Fruit fly (Drosophila melanogaster) whole organism, larva: ENCODE measurements around the gene CG5157.

Experiments
- noc ChIP-seq: fragments of 200-800 bp; sonication (Bioruptor generic); optimal IDR thresholded peaks from 3 replicates; lab custom pipeline; 2019; ENCODE audit warnings: missing biosample characterization, mild to moderate bottlenecking, missing genetic modification characterization, moderate library complexity

Gene CG5157

DNA sequence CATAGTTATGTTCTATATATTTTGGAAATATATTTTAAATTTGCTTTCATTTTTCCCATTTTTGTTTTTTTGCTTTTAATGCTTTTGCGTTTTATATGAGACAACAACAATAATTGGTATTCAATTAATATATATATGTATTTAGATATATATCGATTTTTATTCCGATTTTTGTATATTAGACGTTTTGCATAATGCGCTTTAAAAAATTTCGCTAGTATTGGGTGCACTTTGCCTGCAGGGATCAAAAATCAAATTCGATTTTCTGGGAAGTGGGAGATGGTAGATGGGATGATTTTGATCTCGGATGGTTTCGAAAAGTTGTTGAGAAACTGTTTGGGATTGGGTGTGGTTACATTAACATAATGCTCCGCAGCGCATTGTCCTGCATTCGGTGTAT lies at the start of gene CG5157:
TSS of gene CG5157 (minus strand) at position 101 of the 400 bp plus-strand sequence.
- no peak for TF ChIP-seq noc (tag; lab: Kevin White, UChicago)

DNA sequence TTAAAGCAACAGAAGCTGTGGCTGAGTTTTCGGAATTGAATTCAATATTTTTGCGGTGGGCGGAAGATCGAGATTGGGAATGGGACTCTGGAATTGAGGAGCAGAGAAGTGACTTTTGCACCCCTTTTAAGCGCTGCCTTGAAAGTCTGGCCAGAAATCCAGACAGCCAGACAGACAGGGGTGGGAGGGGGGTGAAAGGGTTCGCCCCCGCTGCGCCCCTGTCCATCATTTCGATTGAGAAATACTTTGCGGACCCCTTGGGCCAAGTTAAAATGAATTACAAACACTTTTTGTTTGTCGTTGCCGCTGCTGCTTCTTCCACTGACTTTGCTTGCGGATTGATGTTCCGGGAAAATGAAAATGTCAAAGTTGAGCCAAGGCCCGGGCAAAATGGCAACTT lies 45.8 kb upstream of the CG5157 start:
- TF ChIP-seq noc (tag; lab: Kevin White, UChicago): no peak

DNA sequence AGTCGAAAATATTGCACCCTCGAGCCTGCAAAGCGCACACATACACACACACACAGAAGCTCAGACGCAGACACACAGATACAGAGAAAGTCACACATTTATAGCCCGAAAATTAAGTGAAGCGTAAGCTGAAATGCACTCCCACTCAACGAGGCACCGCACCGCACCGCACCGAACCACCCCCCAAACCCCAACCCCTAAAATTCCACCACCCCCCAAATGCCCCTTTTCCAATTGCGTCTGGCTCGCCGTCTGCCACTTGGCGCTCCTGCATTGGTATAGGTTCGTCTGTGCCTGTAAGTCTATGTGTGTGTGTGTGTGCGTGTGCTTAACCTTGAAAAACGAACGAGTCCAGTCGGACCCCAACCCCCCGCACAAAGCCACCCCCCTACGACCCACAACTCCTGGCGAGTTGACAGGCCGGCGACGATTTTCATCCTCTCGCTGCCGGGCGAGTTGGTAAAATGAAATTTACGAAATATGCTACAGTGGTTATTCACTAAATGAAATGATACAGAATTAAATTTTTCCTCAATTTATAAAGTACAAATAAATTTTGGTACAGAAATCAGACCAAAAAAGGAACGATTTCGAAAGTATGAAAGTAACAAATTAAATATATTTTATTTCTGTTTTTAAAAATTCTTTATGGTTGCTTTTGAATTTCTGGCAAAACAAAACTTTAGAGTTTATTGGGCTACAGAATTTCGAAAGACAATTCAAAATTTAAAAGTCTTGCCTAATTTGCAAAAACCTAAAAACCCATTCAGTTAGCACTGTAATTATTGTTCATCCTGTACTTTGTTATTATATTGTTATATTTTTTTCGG lies 45.2 kb upstream of the CG5157 start:
- no peak for TF ChIP-seq noc (tag; lab: Kevin White, UChicago)

DNA sequence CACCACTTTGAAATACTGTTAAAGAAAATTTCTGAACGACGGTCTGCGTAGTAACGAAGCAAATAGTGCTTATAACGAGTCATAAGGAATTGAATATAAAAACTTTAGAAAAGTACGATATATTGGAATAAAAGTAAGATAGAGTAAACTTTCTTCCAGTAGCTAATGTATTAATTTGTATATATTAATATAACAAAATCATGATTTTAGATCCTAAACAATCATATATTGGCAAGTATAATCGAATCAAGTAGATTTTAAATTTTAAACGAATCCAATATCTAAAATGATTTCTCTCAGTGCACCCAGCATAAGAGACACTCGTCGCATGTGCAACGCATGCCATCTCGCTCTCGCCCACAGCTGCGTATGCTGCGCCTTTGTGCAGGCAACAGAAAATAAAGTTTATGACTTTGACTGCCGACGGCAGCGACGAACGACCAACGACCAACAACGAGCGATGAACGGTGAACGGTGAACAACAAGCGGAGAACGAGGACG lies 43.7 kb upstream of the CG5157 start:
- no peak for TF ChIP-seq noc (tag; lab: Kevin White, UChicago)

DNA sequence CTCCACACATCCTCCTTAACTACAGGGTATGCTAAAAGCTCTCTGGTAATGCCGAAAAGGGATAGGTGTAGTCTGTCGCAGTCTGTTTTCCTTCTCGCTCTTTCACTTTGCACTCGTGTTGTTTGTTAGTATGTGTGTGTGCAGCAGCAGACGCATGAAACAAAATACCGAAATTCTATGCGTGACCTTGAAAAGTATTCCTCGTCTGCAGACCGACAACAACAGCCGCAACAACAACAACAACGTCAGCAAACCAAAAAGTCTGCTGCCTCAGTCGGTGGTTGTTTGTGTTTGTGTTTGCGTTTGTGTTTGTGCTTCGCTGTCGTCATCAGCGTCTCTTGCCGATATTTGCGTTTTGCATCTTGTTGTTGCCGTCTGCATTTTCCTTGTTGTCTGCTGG lies 40.8 kb upstream of the CG5157 start:
- TF ChIP-seq noc (tag; lab: Kevin White, UChicago): no peak

DNA sequence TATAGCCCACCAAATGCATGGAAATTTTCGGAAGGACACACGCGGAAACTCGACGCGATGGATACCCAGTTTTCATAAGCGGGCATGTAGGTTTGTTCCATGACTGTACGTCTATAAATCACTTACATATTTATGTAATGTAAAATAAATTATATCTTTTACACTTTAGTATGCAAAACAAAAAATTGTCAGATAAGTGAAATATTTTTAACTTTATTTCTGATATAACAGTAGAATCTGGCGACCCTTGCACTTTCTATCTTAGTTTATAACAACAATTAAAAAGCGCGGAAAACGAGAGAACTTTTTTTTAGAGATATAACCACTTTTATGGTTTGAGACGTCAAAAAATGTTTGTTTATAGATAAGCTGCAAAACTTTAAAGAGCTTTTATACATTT lies 40.1 kb upstream of the CG5157 start:
- no peak for TF ChIP-seq noc (tag; lab: Kevin White, UChicago)

DNA sequence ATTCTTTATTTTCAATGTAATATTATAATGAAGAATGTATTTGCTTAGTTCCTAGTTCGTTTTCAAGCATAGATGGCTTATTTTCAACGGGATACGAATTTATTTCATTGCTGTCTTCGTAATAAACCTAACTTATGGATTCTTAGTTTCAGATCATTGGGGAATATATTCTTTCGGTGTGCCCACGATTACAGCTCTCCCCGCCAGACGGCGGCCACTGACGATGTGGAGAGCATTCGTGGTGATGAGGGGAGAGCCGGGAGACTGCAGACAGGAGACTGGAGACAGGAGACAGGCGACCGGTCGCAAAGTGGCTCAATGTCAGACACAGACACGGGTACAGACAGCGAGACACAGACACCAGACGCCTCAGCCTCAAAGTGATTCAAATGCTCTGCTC lies 39.6 kb upstream of the CG5157 start:
- no peak for TF ChIP-seq noc (tag; lab: Kevin White, UChicago)

DNA sequence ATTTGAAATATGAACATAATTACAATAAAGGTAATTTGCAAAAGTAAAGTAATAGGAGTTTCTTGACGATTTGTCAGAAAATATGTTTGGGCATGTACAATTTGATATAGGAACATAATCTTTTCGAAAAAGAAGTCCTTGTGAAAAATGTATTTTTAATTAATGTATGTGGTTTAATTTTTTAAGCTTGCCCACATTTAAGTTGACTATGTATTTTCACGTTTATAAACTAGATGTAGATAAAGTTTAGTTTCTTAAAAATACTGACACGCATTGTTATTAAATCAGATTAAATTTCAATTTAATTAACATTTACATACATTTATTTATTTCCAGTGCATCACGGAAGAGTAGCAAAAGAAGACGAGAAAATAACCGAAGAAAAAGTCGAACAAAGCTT lies 38.8 kb upstream of the CG5157 start:
- TF ChIP-seq noc (tag; lab: Kevin White, UChicago): no peak

DNA sequence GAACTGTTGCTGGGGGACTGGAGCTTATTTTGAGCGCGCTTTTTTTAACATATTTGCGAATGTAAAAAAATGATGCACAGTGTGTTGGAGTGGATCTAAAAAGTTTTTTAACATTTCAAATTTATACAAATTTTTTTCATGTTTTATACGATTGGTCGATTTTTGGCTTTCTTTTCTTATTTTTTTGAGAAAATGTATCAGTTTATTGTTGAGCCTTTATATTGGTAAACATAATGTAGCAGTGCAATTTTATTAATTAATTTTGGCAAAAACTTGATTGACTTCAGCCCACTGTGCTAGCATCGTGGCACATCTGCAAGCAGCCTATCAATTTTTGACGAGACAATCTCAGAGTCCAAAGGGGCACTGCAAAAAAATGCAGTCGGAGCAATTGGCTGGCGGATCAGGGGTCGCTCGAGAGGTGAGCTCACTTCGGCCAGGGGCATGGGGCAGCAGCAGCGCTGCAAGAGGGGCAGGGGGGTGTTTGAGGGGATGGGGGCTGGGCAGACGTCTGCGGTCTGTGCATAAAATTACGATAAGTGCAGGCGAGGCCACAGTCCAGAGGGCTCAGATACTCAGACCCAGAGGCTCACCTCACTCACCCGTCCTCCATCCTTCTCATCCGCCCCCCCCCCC lies 38.1 kb upstream of the CG5157 start:
- no peak for TF ChIP-seq noc (tag; lab: Kevin White, UChicago)

DNA sequence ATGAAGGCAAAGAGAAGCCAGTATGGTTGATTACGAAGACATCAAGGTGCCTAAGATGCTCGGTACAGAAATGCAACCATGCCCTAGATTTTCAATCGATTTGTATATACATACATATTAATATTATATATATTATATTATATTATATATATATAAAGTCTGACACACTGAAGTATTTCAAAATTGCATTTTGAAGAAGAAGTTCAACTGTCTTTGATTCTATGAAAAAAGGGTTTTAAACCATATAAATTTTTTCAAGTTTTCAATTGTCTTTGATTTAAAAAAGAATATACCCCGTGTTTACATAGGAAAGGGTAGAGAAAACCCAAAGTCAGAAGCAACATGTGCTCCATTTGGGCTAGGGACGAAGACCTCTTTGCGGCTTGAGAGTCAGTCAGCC lies 37.1 kb upstream of the CG5157 start:
- TF ChIP-seq noc (tag; lab: Kevin White, UChicago): no peak

DNA sequence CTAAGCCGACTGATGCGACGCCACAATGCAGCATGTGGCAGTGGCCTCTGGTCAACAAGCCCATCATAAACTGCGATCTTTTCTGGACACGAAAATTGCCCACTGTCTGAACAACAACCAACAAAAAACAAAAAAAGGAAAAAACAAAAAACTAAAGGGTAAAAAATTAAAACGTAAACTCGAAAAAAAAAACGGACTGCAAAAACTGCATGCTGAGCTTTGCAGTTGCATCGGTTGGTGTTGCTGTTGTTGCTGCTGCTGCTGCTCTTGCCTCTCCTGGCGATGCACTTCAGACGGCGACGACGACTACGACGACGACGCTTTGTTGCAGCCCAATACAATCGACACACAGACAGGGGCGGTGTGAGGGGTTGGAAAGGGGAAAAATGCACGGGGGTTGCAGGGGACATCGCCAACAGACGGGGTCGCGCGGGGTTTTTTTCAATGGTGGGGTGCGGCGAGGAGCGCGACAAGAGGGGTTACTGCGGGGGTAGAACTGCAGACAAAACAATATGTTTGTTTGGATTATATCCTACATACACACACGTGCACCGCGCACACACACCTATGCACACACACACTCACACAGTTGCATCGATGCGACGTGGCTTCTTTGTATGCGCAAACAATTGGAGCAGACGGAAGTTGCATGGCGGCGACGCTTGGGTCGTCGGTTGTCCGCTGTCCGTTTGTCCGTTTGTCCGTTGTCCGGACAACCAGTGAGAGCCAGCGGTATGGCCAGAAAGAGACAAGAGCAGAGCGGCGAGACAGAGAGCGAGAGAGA lies 36.3 kb upstream of the CG5157 start:
- no peak for TF ChIP-seq noc (tag; lab: Kevin White, UChicago)

DNA sequence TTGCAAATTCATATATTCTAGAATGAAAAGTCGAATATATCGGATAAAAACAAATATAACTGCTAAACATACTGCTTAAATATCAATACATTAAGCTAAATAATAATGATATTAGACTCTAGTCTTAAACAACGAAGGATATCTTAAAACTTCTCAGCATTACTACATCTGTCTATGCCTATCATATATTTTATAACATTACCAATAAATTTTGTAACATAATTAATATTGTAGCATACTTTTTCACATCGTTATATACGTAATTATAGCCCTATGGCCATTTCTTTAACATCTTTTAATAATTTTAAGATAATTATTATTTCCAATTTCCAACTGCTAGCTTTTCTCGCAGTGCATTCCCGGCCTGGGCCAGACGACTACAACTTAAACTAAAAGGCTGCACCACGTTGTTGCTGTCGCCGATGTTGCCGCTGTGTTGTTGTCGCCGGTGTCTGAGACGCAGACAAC lies 35.2 kb upstream of the CG5157 start:
- TF ChIP-seq noc (tag; lab: Kevin White, UChicago): no peak

DNA sequence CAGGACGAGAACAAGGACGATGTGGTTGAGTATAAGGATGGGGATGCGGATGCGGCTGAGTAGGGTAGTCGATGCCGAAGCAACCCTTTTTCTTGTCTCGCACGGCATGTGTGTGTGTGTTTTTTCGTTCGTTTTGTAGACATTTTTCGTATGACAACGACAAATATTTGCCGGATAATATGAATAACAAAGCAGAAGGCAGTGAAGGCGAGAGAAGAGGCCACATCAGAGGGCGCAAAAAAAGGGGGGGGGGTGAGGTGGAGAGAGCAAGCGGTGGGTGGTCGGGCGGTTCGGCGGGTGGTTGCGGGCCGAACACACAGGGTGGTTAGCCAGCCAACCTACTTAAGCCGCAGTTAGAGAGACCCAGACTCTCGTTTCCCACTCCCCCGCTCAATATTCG lies 34.7 kb upstream of the CG5157 start:
- TF ChIP-seq noc (tag; lab: Kevin White, UChicago): no peak

DNA sequence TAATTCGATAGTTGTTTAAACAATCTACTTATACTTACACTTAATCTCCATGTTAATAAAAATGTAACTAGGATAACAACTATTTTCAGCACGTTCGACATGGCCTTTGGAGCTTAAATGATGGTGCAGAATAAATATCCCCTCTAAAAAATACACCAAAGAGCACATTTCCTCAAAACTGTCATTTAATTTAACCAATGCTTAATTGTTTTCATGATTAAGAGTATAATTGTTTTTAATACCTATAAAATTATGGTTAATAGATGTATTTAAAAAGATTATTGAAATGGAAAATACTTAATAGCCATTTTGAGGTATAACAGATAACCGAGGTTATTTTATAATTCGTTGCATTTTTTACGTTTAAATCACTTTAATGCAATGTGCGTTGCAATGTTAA lies 33.6 kb upstream of the CG5157 start, which contains the start of gene CG33795:
TSS of gene CG33795 (minus strand) at position 101 of the 400 bp plus-strand sequence.
- TF ChIP-seq noc (tag; lab: Kevin White, UChicago): no peak

DNA sequence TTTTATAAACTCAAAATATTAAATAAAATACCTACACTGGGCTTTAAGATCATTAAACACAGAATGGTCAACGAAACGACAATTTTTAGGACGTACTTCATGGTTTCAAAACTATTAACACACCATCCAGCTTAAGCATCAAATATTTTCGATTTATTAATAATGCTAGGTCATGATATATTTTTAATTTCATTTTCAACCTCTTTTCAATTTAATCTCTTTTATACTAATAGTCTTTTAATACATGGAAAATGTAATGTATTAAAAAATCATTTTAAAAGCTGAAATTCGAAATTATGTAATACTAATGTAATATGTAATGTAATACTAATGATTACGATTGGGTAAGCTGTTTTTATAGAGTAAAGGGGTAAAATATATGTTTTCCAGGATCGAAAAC lies 32.3 kb upstream of the CG5157 start, which contains the start of gene CG33796:
TSS of gene CG33796 (minus strand) at position 101 of the 400 bp plus-strand sequence.
- TF ChIP-seq noc (tag; lab: Kevin White, UChicago): no peak
